Worm (Caenorhabditis elegans): ENCODE results near the gene gst-20.

gst-20 gene

ce11 chrII:13638576-13638975, 29.0 kb upstream of the gst-20 start (continued):
- TF ChIP-seq Y75B8A.6 (GFP tag; IDR thresholded peaks at IDR 0.05) (no peak), T26A8.4 (GFP tag; IDR thresholded peaks at IDR 0.05) (peak; percentile 9; the same call in 1 of the 2 replicates), nhr-237 (tag; optimal IDR thresholded peaks at IDR 0.05) (no peak), nhr-28 (tag; optimal IDR thresholded peaks at IDR 0.05) (peak; percentile 75), ceh-28 (tag; optimal IDR thresholded peaks at IDR 0.05) (peak; percentile 55), F10B5.3 (tag; optimal IDR thresholded peaks at IDR 0.05) (no peak), hlh-30 (tag; optimal IDR thresholded peaks at IDR 0.05; ENCODE audit: insufficient read depth) (no peak), vab-7 (GFP tag; IDR thresholded peaks at IDR 0.05) (no peak), ama-1 (optimal IDR thresholded peaks at IDR 0.05) (no peak), ceh-32 (tag; optimal IDR thresholded peaks at IDR 0.05; ENCODE audit: poor library complexity) (no peak)

ce11 chrII:13637941-13638489, 28.4 kb upstream of the gst-20 start, which contains the start of gene phdh-1:
Gene phdh-1 (minus strand): TSS chrII:13638480.
- TF ChIP-seq unc-62 (GFP tag; optimal IDR thresholded peaks at IDR 0.05 in 1 of 2) (peak in 1 of 2 experiments; percentile 18), unc-62 (tag; optimal IDR thresholded peaks at IDR 0.05) (no peak), set-16 (GFP tag; IDR thresholded peaks at IDR 0.05) (peak; percentile 74), T26A8.4 (GFP tag; IDR thresholded peaks at IDR 0.05) (no peak), nhr-48 (tag; optimal IDR thresholded peaks at IDR 0.05) (no peak), egl-27 (tag; optimal IDR thresholded peaks at IDR 0.05) (no peak), spr-1 (tag; optimal IDR thresholded peaks at IDR 0.05) (no peak), F26F4.8 (GFP tag; conservative IDR thresholded peaks at IDR 0.05) (no peak), madf-5 (GFP tag; IDR thresholded peaks at IDR 0.05) (0 out of 4 replicates have a peak, but pooled peaks of 1 of the 2 experiments have one; percentile 23), hmg-1.1 (GFP tag; IDR thresholded peaks at IDR 0.05) (no peak), hlh-11 (tag; optimal IDR thresholded peaks at IDR 0.05) (no peak), hlh-30 (tag; optimal IDR thresholded peaks at IDR 0.05; ENCODE audit: insufficient read depth) (peak; percentile 51), aha-1 (tag) (peak; percentile 84)

- TF ChIP-seq set-16 (GFP tag; IDR thresholded peaks at IDR 0.05) (peak; percentile 79), tag-97 (GFP tag; IDR thresholded peaks at IDR 0.05) (no peak)
Observed at ce11 chrII:13637464-13637863, 27.8 kb upstream of the gst-20 start.

ce11 chrII:13636596-13636995, 27.0 kb upstream of the gst-20 start:
- TF ChIP-seq egl-27 (tag; optimal IDR thresholded peaks at IDR 0.05), result no peak
- peak in 1 of 2 experiments; percentile 31 for TF ChIP-seq lsy-2 (tag; optimal IDR thresholded peaks at IDR 0.05)
- TF ChIP-seq fkh-10 (GFP tag; optimal IDR thresholded peaks at IDR 0.05), result no peak
- peak; percentile 10 for TF ChIP-seq nhr-25 (tag; optimal IDR thresholded peaks at IDR 0.05; ENCODE audit: borderline replicate concordance, insufficient read depth)
- TF ChIP-seq daf-12 (tag; optimal IDR thresholded peaks at IDR 0.05), result no peak
- TF ChIP-seq mdt-29 (GFP tag; IDR thresholded peaks at IDR 0.05), result 0 out of 2 replicates have a peak, but pooled peaks have one; percentile 5
- TF ChIP-seq aha-1 (tag), result no peak
- TF ChIP-seq lim-7 (GFP tag; IDR thresholded peaks at IDR 0.05), result no peak
- TF ChIP-seq jun-1 (tag; optimal IDR thresholded peaks at IDR 0.05), result no peak
- TF ChIP-seq ZK337.2 (GFP tag; IDR thresholded peaks at IDR 0.05), result no peak
- TF ChIP-seq dmd-8 (GFP tag; IDR thresholded peaks at IDR 0.05), result no peak
- no peak for TF ChIP-seq Y48G9A.11 (GFP tag; IDR thresholded peaks at IDR 0.05)
- no peak for TF ChIP-seq snpc-4 (tag; optimal IDR thresholded peaks at IDR 0.05)
- no peak for TF ChIP-seq lin-15B (tag; optimal IDR thresholded peaks at IDR 0.05)
- no peak; the same call in 1 of the 2 replicates for TF ChIP-seq T26A8.4 (GFP tag; IDR thresholded peaks at IDR 0.05)
- TF ChIP-seq T20F7.1 (GFP tag; optimal IDR thresholded peaks at IDR 0.05), result no peak
- no peak for TF ChIP-seq ceh-28 (tag; optimal IDR thresholded peaks at IDR 0.05)
- peak; percentile 11 for TF ChIP-seq nhr-77 (tag; optimal IDR thresholded peaks at IDR 0.05)
- peak; percentile 75 for TF ChIP-seq duxl-1 (tag; optimal IDR thresholded peaks at IDR 0.05; ENCODE audit: poor library complexity)
- no peak for TF ChIP-seq ceh-20 (GFP tag; IDR thresholded peaks at IDR 0.05)
- peak; percentile 0 for TF ChIP-seq mes-2 (tag; optimal IDR thresholded peaks at IDR 0.05; ENCODE audit: poor library complexity, severe bottlenecking)
- TF ChIP-seq nhr-42 (GFP tag; IDR thresholded peaks at IDR 0.05), result peak; percentile 43; the same call in 1 of the 2 replicates
- no peak for TF ChIP-seq nhr-237 (tag; optimal IDR thresholded peaks at IDR 0.05)
- TF ChIP-seq lir-3 (tag; optimal IDR thresholded peaks at IDR 0.05), result no peak
- TF ChIP-seq egl-43 (GFP tag; IDR thresholded peaks at IDR 0.05), result no peak
- 0 out of 2 replicates have a peak, but pooled peaks have one; percentile 22 for TF ChIP-seq nhr-41 (GFP tag; IDR thresholded peaks at IDR 0.05)
- no peak for TF ChIP-seq dmd-6 (GFP tag; IDR thresholded peaks at IDR 0.05)
- TF ChIP-seq mxl-3 (GFP tag; optimal IDR thresholded peaks at IDR 0.05), result no peak

Measured in whole organism, L4 larva.